Comparison of ENCODE assay signal across 2 fruit fly cellular contexts in genomic region chr3L:14622457-14622899, dm6.
TF ChIP-seq lines count a peak whose summit lies in the region.

TSS of gene CG9628 (plus strand) at chr3L:14622796.

TF ChIP-seq in whole organism, embryonic, 481 proteins besides CTCF, POLR2A, EP300 and RAD21 (continued from another document and continues in another):
- peak; percentile 95 for TF ChIP-seq CG15073 (GFP tag; optimal IDR thresholded peaks at IDR 0.05; lab: Kevin White, UChicago)
- TF ChIP-seq nom (GFP tag; optimal IDR thresholded peaks at IDR 0.05; lab: Kevin White, UChicago), result peak; percentile 21
- TF ChIP-seq CG2120 (GFP tag; optimal IDR thresholded peaks at IDR 0.05; lab: Kevin White, UChicago), result peak; percentile 32
- peak; percentile 49; the same call in 2 of the 3 replicates for TF ChIP-seq so (GFP tag; IDR thresholded peaks at IDR 0.05; lab: Robert Waterston, UW)
- no peak for TF ChIP-seq CG11085 (GFP tag; IDR thresholded peaks at IDR 0.05; lab: Robert Waterston, UW)
- no peak for TF ChIP-seq btn (GFP tag; optimal IDR thresholded peaks at IDR 0.05; lab: Kevin White, UChicago)
- no peak for TF ChIP-seq Bgb (GFP tag; IDR thresholded peaks at IDR 0.05; lab: Robert Waterston, UW; ENCODE audit: partially characterized antibody)
- TF ChIP-seq CG32532 (GFP tag; IDR thresholded peaks at IDR 0.05; lab: Robert Waterston, UW), result peak; percentile 70
- no peak for TF ChIP-seq lola (GFP tag; optimal IDR thresholded peaks at IDR 0.05; lab: Kevin White, UChicago)
- TF ChIP-seq CG13296 (GFP tag; optimal IDR thresholded peaks at IDR 0.05; lab: Kevin White, UChicago), result peak; percentile 57
- TF ChIP-seq Bdp1 (GFP tag; optimal IDR thresholded peaks at IDR 0.05; lab: Kevin White, UChicago), result no peak
- peak; percentile 52 for TF ChIP-seq CG15269 (tag; optimal IDR thresholded peaks at IDR 0.05; lab: Kevin White, UChicago)
- TF ChIP-seq CG34376 (GFP tag; optimal IDR thresholded peaks at IDR 0.05; lab: Kevin White, UChicago), result peak; percentile 16
- TF ChIP-seq sob (GFP tag; IDR thresholded peaks at IDR 0.05; lab: Robert Waterston, UW), result peak; percentile 24; the same call in 1 of the 2 replicates
- TF ChIP-seq Jarid2 (GFP tag; optimal IDR thresholded peaks at IDR 0.05; lab: Kevin White, UChicago), result peak; percentile 32
- peak; percentile 36 for TF ChIP-seq CG2712 (tag; optimal IDR thresholded peaks at IDR 0.05; lab: Kevin White, UChicago)
- TF ChIP-seq CG7987 (GFP tag; optimal IDR thresholded peaks at IDR 0.05; lab: Kevin White, UChicago), result peak; percentile 36
- TF ChIP-seq D19A (tag; optimal IDR thresholded peaks at IDR 0.05; lab: Kevin White, UChicago), result peak; percentile 35
- no peak for TF ChIP-seq prd (optimal IDR thresholded peaks at IDR 0.05; lab: Kevin White, UChicago)
- peak; percentile 28; the same call in 1 of the 3 replicates for TF ChIP-seq prd (GFP tag; IDR thresholded peaks at IDR 0.05; lab: Robert Waterston, UW)
- peak; percentile 0 for TF ChIP-seq CG10431 (GFP tag; optimal IDR thresholded peaks at IDR 0.05; lab: Kevin White, UChicago)
- peak; percentile 70 for TF ChIP-seq CG14441 (GFP tag; IDR thresholded peaks at IDR 0.05; lab: Robert Waterston, UW)
- TF ChIP-seq Ada2b (GFP tag; IDR thresholded peaks at IDR 0.05; lab: Robert Waterston, UW), result peak; percentile 43
- TF ChIP-seq sim (GFP tag; IDR thresholded peaks at IDR 0.05; lab: Robert Waterston, UW), result no peak
- TF ChIP-seq stc (GFP tag; IDR thresholded peaks at IDR 0.05; lab: Robert Waterston, UW), result peak; percentile 14; the same call in 1 of the 2 replicates
- TF ChIP-seq HHEX (GFP tag; optimal IDR thresholded peaks at IDR 0.05; lab: Kevin White, UChicago), result peak; percentile 40
- TF ChIP-seq Fer1 (GFP tag; optimal IDR thresholded peaks at IDR 0.05; lab: Kevin White, UChicago), result peak; percentile 51
- TF ChIP-seq Asciz (GFP tag; optimal IDR thresholded peaks at IDR 0.05; lab: Kevin White, UChicago), result peak; percentile 59
- TF ChIP-seq CG10979 (tag; optimal IDR thresholded peaks at IDR 0.05; lab: Kevin White, UChicago), result peak; percentile 37
- peak; percentile 72 for TF ChIP-seq lab (GFP tag; optimal IDR thresholded peaks at IDR 0.05; lab: Kevin White, UChicago)
- peak; percentile 39; the same call in 1 of the 2 replicates for TF ChIP-seq al (GFP tag; IDR thresholded peaks at IDR 0.05; lab: Robert Waterston, UW)
- peak; percentile 25 for TF ChIP-seq oc (tag; optimal IDR thresholded peaks at IDR 0.05; lab: Kevin White, UChicago)
- TF ChIP-seq bbx (GFP tag; IDR thresholded peaks at IDR 0.05; lab: Robert Waterston, UW; ENCODE audit: partially characterized antibody), result peak; percentile 9; the same call in 1 of the 2 replicates
- no peak for TF ChIP-seq CG11398 (GFP tag; optimal IDR thresholded peaks at IDR 0.05; lab: Kevin White, UChicago)
- TF ChIP-seq CG6254 (GFP tag; optimal IDR thresholded peaks at IDR 0.05; lab: Kevin White, UChicago), result peak; percentile 16
- TF ChIP-seq HLH3B (GFP tag; IDR thresholded peaks at IDR 0.05; lab: Robert Waterston, UW), result peak; percentile 52; the same call in 1 of the 2 replicates
- peak; percentile 21 for TF ChIP-seq phol (tag; optimal IDR thresholded peaks at IDR 0.05; lab: Kevin White, UChicago)
- peak; percentile 80; the same call in 2 of the 4 replicates for TF ChIP-seq chinmo (GFP tag; IDR thresholded peaks at IDR 0.05; lab: Robert Waterston, UW; ENCODE audit: partially characterized antibody)
- peak; percentile 34 for TF ChIP-seq gem (tag; optimal IDR thresholded peaks at IDR 0.05; lab: Kevin White, UChicago)
- peak; percentile 68 for TF ChIP-seq Deaf1 (tag; optimal IDR thresholded peaks at IDR 0.05; lab: Kevin White, UChicago)
- peak; percentile 5 for TF ChIP-seq CG18262 (tag; optimal IDR thresholded peaks at IDR 0.05; lab: Kevin White, UChicago)
- TF ChIP-seq CG13894 (tag; optimal IDR thresholded peaks at IDR 0.05; lab: Kevin White, UChicago), result peak; percentile 33
- TF ChIP-seq CG12071 (GFP tag; optimal IDR thresholded peaks at IDR 0.05; lab: Kevin White, UChicago), result peak; percentile 53
- TF ChIP-seq ind (GFP tag; optimal IDR thresholded peaks at IDR 0.05; lab: Kevin White, UChicago), result peak; percentile 37
- TF ChIP-seq abd-A (tag; optimal IDR thresholded peaks at IDR 0.05; lab: Kevin White, UChicago), result peak; percentile 24
- TF ChIP-seq CG9727 (GFP tag; optimal IDR thresholded peaks at IDR 0.05; lab: Kevin White, UChicago), result peak; percentile 1
- no peak for TF ChIP-seq CG16815 (GFP tag; optimal IDR thresholded peaks at IDR 0.05; lab: Kevin White, UChicago)
- TF ChIP-seq Xrp1 (GFP tag; IDR thresholded peaks at IDR 0.05; lab: Robert Waterston, UW), result peak; percentile 46; the same call in 1 of the 2 replicates
- TF ChIP-seq lilli (GFP tag; optimal IDR thresholded peaks at IDR 0.05; lab: Kevin White, UChicago), result peak; percentile 40
- TF ChIP-seq Max (GFP tag; optimal IDR thresholded peaks at IDR 0.05; lab: Kevin White, UChicago), result peak; percentile 37
- no peak for TF ChIP-seq ato (GFP tag; IDR thresholded peaks at IDR 0.05; lab: Robert Waterston, UW; ENCODE audit: partially characterized antibody)
- peak; percentile 14 for TF ChIP-seq eyg (GFP tag; optimal IDR thresholded peaks at IDR 0.05; lab: Kevin White, UChicago)
- TF ChIP-seq Atf6 (GFP tag; IDR thresholded peaks at IDR 0.05; lab: Robert Waterston, UW), result peak; percentile 52; the same call in 1 of the 2 replicates
- TF ChIP-seq CG8765 (GFP tag; IDR thresholded peaks at IDR 0.05; lab: Robert Waterston, UW), result no peak
- peak; percentile 23 for TF ChIP-seq CG10267 (tag; optimal IDR thresholded peaks at IDR 0.05; lab: Kevin White, UChicago)
- peak; percentile 38 for TF ChIP-seq tap (tag; optimal IDR thresholded peaks at IDR 0.05; lab: Kevin White, UChicago)
- TF ChIP-seq ATbp (GFP tag; optimal IDR thresholded peaks at IDR 0.05; lab: Kevin White, UChicago), result peak; percentile 47
- TF ChIP-seq CG14710 (tag; optimal IDR thresholded peaks at IDR 0.05; lab: Kevin White, UChicago), result peak; percentile 27
- no peak for TF ChIP-seq Sry-δ (GFP tag; optimal IDR thresholded peaks at IDR 0.05; lab: Kevin White, UChicago)
- peak; percentile 12 for TF ChIP-seq Fer3 (tag; optimal IDR thresholded peaks at IDR 0.05; lab: Kevin White, UChicago)
- no peak for TF ChIP-seq Nf-YC (tag; optimal IDR thresholded peaks at IDR 0.05; lab: Kevin White, UChicago)
- TF ChIP-seq CG6813 (GFP tag; optimal IDR thresholded peaks at IDR 0.05; lab: Kevin White, UChicago), result peak; percentile 28
- peak; percentile 22 for TF ChIP-seq Six4 (GFP tag; optimal IDR thresholded peaks at IDR 0.05; lab: Kevin White, UChicago)
- TF ChIP-seq ci (GFP tag; IDR thresholded peaks at IDR 0.05; lab: Robert Waterston, UW), result peak; percentile 43; the same call in 1 of the 3 replicates

TF ChIP-seq in whole organism, prepupa, 60 proteins besides CTCF, POLR2A, EP300 and RAD21 (continued from another document):
- TF ChIP-seq CG10631 (GFP tag; optimal IDR thresholded peaks at IDR 0.05; lab: Kevin White, UChicago) (no peak), spab (GFP tag; optimal IDR thresholded peaks at IDR 0.05; lab: Kevin White, UChicago) (no peak), dsx (GFP tag; optimal IDR thresholded peaks at IDR 0.05; lab: Kevin White, UChicago; ENCODE audit: poor library complexity, severe bottlenecking) (no peak), acj6 (GFP tag; optimal IDR thresholded peaks at IDR 0.05; lab: Kevin White, UChicago) (no peak), Eip78C (GFP tag; lab: Kevin White, UChicago) (peak; percentile 61), Sox102F (GFP tag; optimal IDR thresholded peaks at IDR 0.05; lab: Kevin White, UChicago) (no peak), Sox15 (GFP tag; optimal IDR thresholded peaks at IDR 0.05; lab: Kevin White, UChicago) (no peak), Hr38 (GFP tag; optimal IDR thresholded peaks at IDR 0.05; lab: Kevin White, UChicago) (no peak), CG7368 (GFP tag; optimal IDR thresholded peaks at IDR 0.05; lab: Kevin White, UChicago) (peak; percentile 62), Gug (GFP tag; IDR thresholded peaks at IDR 0.05; lab: Robert Waterston, UW) (no peak), CG31627 (GFP tag; optimal IDR thresholded peaks at IDR 0.05; lab: Kevin White, UChicago) (peak; percentile 12), CG9139 (GFP tag; optimal IDR thresholded peaks at IDR 0.05; lab: Kevin White, UChicago) (no peak), ss (GFP tag; optimal IDR thresholded peaks at IDR 0.05; lab: Kevin White, UChicago) (no peak), CG6808 (GFP tag; optimal IDR thresholded peaks at IDR 0.05; lab: Kevin White, UChicago) (no peak), Sox14 (GFP tag; optimal IDR thresholded peaks at IDR 0.05; lab: Kevin White, UChicago) (peak; percentile 3), eg (GFP tag; IDR thresholded peaks at IDR 0.05; lab: Robert Waterston, UW) (peak; percentile 66; the same call in 2 of the 3 replicates), dac (GFP tag; optimal IDR thresholded peaks at IDR 0.05; lab: Kevin White, UChicago) (no peak), fd85E (GFP tag; optimal IDR thresholded peaks at IDR 0.05; lab: Kevin White, UChicago) (peak; percentile 13), CG8119 (GFP tag; IDR thresholded peaks at IDR 0.05; lab: Robert Waterston, UW) (peak; percentile 53; the same call in 1 of the 3 replicates), Eip93F (GFP tag; optimal IDR thresholded peaks at IDR 0.05; lab: Kevin White, UChicago) (no peak), CG3032 (tag; optimal IDR thresholded peaks at IDR 0.05; lab: Kevin White, UChicago) (no peak), CG11294 (GFP tag; IDR thresholded peaks at IDR 0.05; lab: Robert Waterston, UW) (no peak), Blimp-1 (GFP tag; optimal IDR thresholded peaks at IDR 0.05; lab: Kevin White, UChicago) (no peak), fkh (GFP tag; optimal IDR thresholded peaks at IDR 0.05; lab: Kevin White, UChicago) (peak; percentile 67), esn (GFP tag; optimal IDR thresholded peaks at IDR 0.05; lab: Kevin White, UChicago) (peak; percentile 41), cyc (GFP tag; optimal IDR thresholded peaks at IDR 0.05; lab: Kevin White, UChicago) (peak; percentile 71), CG6276 (GFP tag; optimal IDR thresholded peaks at IDR 0.05; lab: Kevin White, UChicago) (peak; percentile 8), achi (GFP tag; optimal IDR thresholded peaks at IDR 0.05; lab: Kevin White, UChicago) (peak; percentile 24), CG16779 (tag; optimal IDR thresholded peaks at IDR 0.05; lab: Kevin White, UChicago) (no peak), CG6792 (GFP tag; optimal IDR thresholded peaks at IDR 0.05; lab: Kevin White, UChicago) (no peak), OdsH (GFP tag; optimal IDR thresholded peaks at IDR 0.05; lab: Kevin White, UChicago) (peak; percentile 30), lz (GFP tag; optimal IDR thresholded peaks at IDR 0.05; lab: Kevin White, UChicago) (peak; percentile 30), Smox (GFP tag; optimal IDR thresholded peaks at IDR 0.05; lab: Kevin White, UChicago) (no peak), vri (GFP tag; optimal IDR thresholded peaks at IDR 0.05; lab: Kevin White, UChicago) (peak; percentile 18), Ets96B (tag; optimal IDR thresholded peaks at IDR 0.05; lab: Kevin White, UChicago) (no peak), Hr4 (GFP tag; optimal IDR thresholded peaks at IDR 0.05; lab: Kevin White, UChicago) (peak; percentile 8), CG8319 (GFP tag; optimal IDR thresholded peaks at IDR 0.05; lab: Kevin White, UChicago) (peak; percentile 45)
